Fruit fly (Drosophila melanogaster) whole organism, embryonic: ENCODE data around the gene RpL34b.

Experiments
- Ada2b ChIP-seq: fragments of 200-800 bp; sonication (Bioruptor generic); IDR thresholded peaks from 2 replicates; pipeline ENCODE4 v1.3.6; 2022; ENCODE audit warnings: missing biosample characterization, missing genetic modification characterization
- Atf6 ChIP-seq: fragments of 200-800 bp; sonication (Bioruptor generic); IDR thresholded peaks from 2 replicates; pipeline ENCODE4 v1.3.6; 2022; ENCODE audit warnings: missing biosample characterization, missing genetic modification characterization
- Blimp-1 ChIP-seq: fragments of 200-800 bp; sonication (Bioruptor generic); optimal IDR thresholded peaks from 3 replicates; lab custom pipeline; 2018; ENCODE audit warnings: missing biosample characterization, missing genetic modification characterization, mild to moderate bottlenecking, moderate library complexity, missing genetic modification reagents
- CG11247 ChIP-seq: fragments of 200-800 bp; sonication (Bioruptor generic); IDR thresholded peaks from 2 replicates; pipeline ENCODE4 v1.3.6; 2022; ENCODE audit warnings: missing biosample characterization, missing genetic modification characterization
- CG12104 ChIP-seq: fragments of 200-800 bp; sonication (Bioruptor generic); optimal IDR thresholded peaks from 3 replicates; lab custom pipeline; 2016; ENCODE audit warnings: missing biosample characterization, missing genetic modification characterization
- CG12236 ChIP-seq: fragments of 200-800 bp; sonication (Bioruptor generic); optimal IDR thresholded peaks from 2 replicates; lab custom pipeline; 2016; ENCODE audit warnings: missing biosample characterization, missing genetic modification characterization
- CG15601 ChIP-seq: fragments of 200-800 bp; sonication (Bioruptor generic); optimal IDR thresholded peaks from 3 replicates; lab custom pipeline; 2019; ENCODE audit warnings: missing biosample characterization, mild to moderate bottlenecking, missing genetic modification characterization, moderate library complexity
- CG1603 ChIP-seq: fragments of 200-800 bp; sonication (Bioruptor generic); optimal IDR thresholded peaks from 2 replicates; lab custom pipeline; 2019; ENCODE audit warnings: missing biosample characterization, mild to moderate bottlenecking, missing genetic modification characterization, moderate library complexity
- CG17361 ChIP-seq: fragments of 200-800 bp; sonication (Bioruptor generic); IDR thresholded peaks from 3 replicates; pipeline ENCODE4 v1.3.6; 2022; ENCODE audit warnings: missing biosample characterization, missing genetic modification characterization
- CG2199 ChIP-seq: fragments of 200-800 bp; sonication (Bioruptor generic); IDR thresholded peaks from 3 replicates; pipeline ENCODE4 v1.3.6; 2022; ENCODE audit warnings: missing biosample characterization, missing genetic modification characterization
- CG3847 ChIP-seq: fragments of 200-800 bp; sonication (Bioruptor generic); IDR thresholded peaks from 2 replicates; pipeline ENCODE4 v1.3.6; 2022; ENCODE audit warnings: missing biosample characterization, missing genetic modification characterization
- CG4707 ChIP-seq: fragments of 200-800 bp; sonication (Bioruptor generic); optimal IDR thresholded peaks from 2 replicates; lab custom pipeline; 2018; ENCODE audit warnings: missing biosample characterization, mild to moderate bottlenecking, missing genetic modification characterization, moderate library complexity
- CG4730 ChIP-seq: fragments of 200-800 bp; sonication (Bioruptor generic); IDR thresholded peaks from 2 replicates; pipeline ENCODE4 v1.3.6; 2022; ENCODE audit warnings: missing biosample characterization, missing genetic modification characterization
- CG8924 ChIP-seq: fragments of 200-800 bp; optimal IDR thresholded peaks from 3 replicates; lab custom pipeline; 2019; ENCODE audit warnings: missing biosample characterization, mild to moderate bottlenecking, missing genetic modification characterization, moderate library complexity
- CG9817 ChIP-seq: fragments of 200-800 bp; sonication (Bioruptor generic); optimal IDR thresholded peaks from 2 replicates; lab custom pipeline; 2018; ENCODE audit warnings: missing biosample characterization, mild to moderate bottlenecking, missing genetic modification characterization, moderate library complexity
- CG9876 ChIP-seq: fragments of 200-800 bp; sonication (Bioruptor generic); optimal IDR thresholded peaks from 2 replicates; lab custom pipeline; 2016; ENCODE audit warnings: missing biosample characterization, missing genetic modification characterization
- D19A ChIP-seq: fragments of 200-800 bp; optimal IDR thresholded peaks from 3 replicates; lab custom pipeline; 2019; ENCODE audit warnings: missing biosample characterization, mild to moderate bottlenecking, missing genetic modification characterization, moderate library complexity
- Drgx ChIP-seq: fragments of 200-800 bp; sonication (Bioruptor generic); IDR thresholded peaks from 2 replicates; pipeline ENCODE4 v1.3.6; 2022; ENCODE audit warnings: missing biosample characterization, missing genetic modification characterization
- Elba2 ChIP-seq: fragments of 200-800 bp; sonication (Bioruptor generic); optimal IDR thresholded peaks from 3 replicates; lab custom pipeline; 2016; ENCODE audit warnings: missing biosample characterization, missing genetic modification characterization
- Fer1 ChIP-seq: fragments of 200-800 bp; sonication (Bioruptor generic); optimal IDR thresholded peaks from 2 replicates; lab custom pipeline; 2017; ENCODE audit warnings: missing biosample characterization, mild to moderate bottlenecking, missing genetic modification characterization
- HLHmδ ChIP-seq: fragments of 200-800 bp; sonication (Bioruptor generic); optimal IDR thresholded peaks from 2 replicates; lab custom pipeline; 2018; ENCODE audit warnings: missing biosample characterization, mild to moderate bottlenecking, missing genetic modification characterization, moderate library complexity
- Mad ChIP-seq: fragments of 200-800 bp; sonication (Bioruptor generic); optimal IDR thresholded peaks from 2 replicates; lab custom pipeline; 2016; ENCODE audit warnings: missing biosample characterization, missing genetic modification characterization
- Poxn ChIP-seq: fragments of 200-800 bp; sonication (Bioruptor generic); IDR thresholded peaks from 2 replicates; pipeline ENCODE4 v1.3.6; 2022; ENCODE audit warnings: missing biosample characterization, missing genetic modification characterization
- Spps ChIP-seq: fragments of 200-800 bp; sonication (Bioruptor generic); optimal IDR thresholded peaks from 2 replicates; lab custom pipeline; 2018; ENCODE audit warnings: missing biosample characterization, mild to moderate bottlenecking, missing genetic modification characterization
- Vsx1 ChIP-seq: fragments of 200-800 bp; sonication (Bioruptor generic); optimal IDR thresholded peaks from 2 replicates; lab custom pipeline; 2017; ENCODE audit warnings: missing biosample characterization, mild to moderate bottlenecking, missing genetic modification characterization, missing genetic modification reagents
- amos ChIP-seq: fragments of 200-800 bp; sonication (Bioruptor generic); IDR thresholded peaks from 2 replicates; pipeline ENCODE4 v1.3.6; 2022; ENCODE audit warnings: missing biosample characterization, missing genetic modification characterization; ENCODE audit not compliant: partially characterized antibody
- ara ChIP-seq: fragments of 200-800 bp; sonication (Bioruptor generic); IDR thresholded peaks from 2 replicates; pipeline ENCODE4 v1.3.6; 2022; ENCODE audit warnings: missing biosample characterization, missing genetic modification characterization
- ase ChIP-seq: fragments of 200-800 bp; sonication (Bioruptor generic); IDR thresholded peaks from 3 replicates; pipeline ENCODE4 v1.3.6; 2022; ENCODE audit warnings: missing biosample characterization, missing genetic modification characterization
- bab2 ChIP-seq: fragments of 200-800 bp; sonication (Bioruptor generic); optimal IDR thresholded peaks from 2 replicates; lab custom pipeline; 2016; ENCODE audit warnings: missing biosample characterization, missing genetic modification characterization
- cg ChIP-seq: fragments of 200-800 bp; sonication (Bioruptor generic); optimal IDR thresholded peaks from 3 replicates; lab custom pipeline; 2019; ENCODE audit warnings: missing biosample characterization, mild to moderate bottlenecking, missing genetic modification characterization, moderate library complexity
- croc ChIP-seq: fragments of 200-800 bp; sonication (Bioruptor generic); conservative IDR thresholded peaks from 3 replicates; pipeline ENCODE4 v1.3.6; 2022; ENCODE audit warnings: missing biosample characterization, missing genetic modification characterization
- crol ChIP-seq: fragments of 200-800 bp; sonication (Bioruptor generic); IDR thresholded peaks from 2 replicates; pipeline ENCODE4 v1.3.6; 2022; ENCODE audit warnings: missing biosample characterization, missing genetic modification characterization
- dimm ChIP-seq: fragments of 200-800 bp; sonication (Bioruptor generic); IDR thresholded peaks from 2 replicates; pipeline ENCODE4 v1.3.6; 2022; ENCODE audit warnings: missing biosample characterization, missing genetic modification characterization
- dmrt11E ChIP-seq: fragments of 200-800 bp; sonication (Bioruptor generic); optimal IDR thresholded peaks from 3 replicates; lab custom pipeline; 2018; ENCODE audit warnings: missing biosample characterization, mild to moderate bottlenecking, missing genetic modification characterization, moderate library complexity
- ems ChIP-seq: fragments of 200-800 bp; sonication (Bioruptor generic); optimal IDR thresholded peaks from 3 replicates; lab custom pipeline; 2016; ENCODE audit warnings: missing biosample characterization, missing genetic modification characterization
- ewg ChIP-seq: fragments of 200-800 bp; sonication (Bioruptor generic); optimal IDR thresholded peaks from 3 replicates; lab custom pipeline; 2017; ENCODE audit warnings: mild to moderate bottlenecking, missing biosample characterization, missing genetic modification reagents, missing genetic modification characterization
- gem ChIP-seq: fragments of 200-800 bp; sonication (Bioruptor generic); optimal IDR thresholded peaks from 2 replicates; lab custom pipeline; 2019; ENCODE audit warnings: missing biosample characterization, mild to moderate bottlenecking, missing genetic modification characterization, moderate library complexity
- gro ChIP-seq: fragments of 200-800 bp; sonication (Bioruptor generic); optimal IDR thresholded peaks from 2 replicates; lab custom pipeline; 2016; ENCODE audit warnings: missing biosample characterization, missing genetic modification characterization
- gt ChIP-seq: fragments of 200-800 bp; sonication (Bioruptor generic); IDR thresholded peaks from 2 replicates; pipeline ENCODE4 v1.3.6; 2022; ENCODE audit warnings: missing biosample characterization, missing genetic modification characterization
- ham ChIP-seq: fragments of 200-800 bp; sonication (Bioruptor generic); IDR thresholded peaks from 2 replicates; pipeline ENCODE4 v1.3.6; 2022; ENCODE audit warnings: missing biosample characterization, missing genetic modification characterization
- inv ChIP-seq: fragments of 200-800 bp; sonication (Bioruptor generic); IDR thresholded peaks from 2 replicates; pipeline ENCODE4 v1.3.6; 2022; ENCODE audit warnings: missing biosample characterization, missing genetic modification characterization; ENCODE audit not compliant: partially characterized antibody
- jigr1 ChIP-seq: fragments of 200-800 bp; sonication (Bioruptor generic); IDR thresholded peaks from 3 replicates; pipeline ENCODE4 v1.3.6; 2022; ENCODE audit warnings: missing biosample characterization, missing genetic modification characterization
- jing ChIP-seq: fragments of 200-800 bp; sonication (Bioruptor generic); optimal IDR thresholded peaks from 2 replicates; lab custom pipeline; 2018; ENCODE audit warnings: missing biosample characterization, mild to moderate bottlenecking, missing genetic modification characterization
- kay ChIP-seq: fragments of 200-800 bp; sonication (Bioruptor generic); optimal IDR thresholded peaks from 2 replicates; lab custom pipeline; 2016; ENCODE audit warnings: missing biosample characterization, missing genetic modification characterization
- knrl ChIP-seq: fragments of 200-800 bp; sonication (Bioruptor generic); IDR thresholded peaks from 3 replicates; pipeline ENCODE4 v1.3.6; 2022; ENCODE audit warnings: missing biosample characterization, missing genetic modification characterization; ENCODE audit not compliant: partially characterized antibody
- luna ChIP-seq: fragments of 200-800 bp; sonication (Bioruptor generic); optimal IDR thresholded peaks from 2 replicates; lab custom pipeline; 2016; ENCODE audit warnings: missing biosample characterization, missing genetic modification characterization
- run ChIP-seq: fragments of 200-800 bp; sonication (Bioruptor generic); optimal IDR thresholded peaks from 3 replicates; lab custom pipeline; 2018; ENCODE audit warnings: missing biosample characterization, mild to moderate bottlenecking, missing genetic modification characterization
- sr ChIP-seq: fragments of 200-800 bp; sonication (Bioruptor generic); IDR thresholded peaks from 3 replicates; pipeline ENCODE4 v1.3.6; 2022; ENCODE audit warnings: missing biosample characterization, missing genetic modification characterization
- vnd ChIP-seq: fragments of 200-800 bp; sonication (Bioruptor generic); IDR thresholded peaks from 3 replicates; pipeline ENCODE4 v1.3.6; 2022; ENCODE audit warnings: missing biosample characterization, missing genetic modification characterization; ENCODE audit not compliant: partially characterized antibody
- wek ChIP-seq: fragments of 200-800 bp; sonication (Bioruptor generic); optimal IDR thresholded peaks from 3 replicates; lab custom pipeline; 2018; ENCODE audit warnings: missing biosample characterization, mild to moderate bottlenecking, missing genetic modification characterization, moderate library complexity

Gene RpL34b

DNA sequence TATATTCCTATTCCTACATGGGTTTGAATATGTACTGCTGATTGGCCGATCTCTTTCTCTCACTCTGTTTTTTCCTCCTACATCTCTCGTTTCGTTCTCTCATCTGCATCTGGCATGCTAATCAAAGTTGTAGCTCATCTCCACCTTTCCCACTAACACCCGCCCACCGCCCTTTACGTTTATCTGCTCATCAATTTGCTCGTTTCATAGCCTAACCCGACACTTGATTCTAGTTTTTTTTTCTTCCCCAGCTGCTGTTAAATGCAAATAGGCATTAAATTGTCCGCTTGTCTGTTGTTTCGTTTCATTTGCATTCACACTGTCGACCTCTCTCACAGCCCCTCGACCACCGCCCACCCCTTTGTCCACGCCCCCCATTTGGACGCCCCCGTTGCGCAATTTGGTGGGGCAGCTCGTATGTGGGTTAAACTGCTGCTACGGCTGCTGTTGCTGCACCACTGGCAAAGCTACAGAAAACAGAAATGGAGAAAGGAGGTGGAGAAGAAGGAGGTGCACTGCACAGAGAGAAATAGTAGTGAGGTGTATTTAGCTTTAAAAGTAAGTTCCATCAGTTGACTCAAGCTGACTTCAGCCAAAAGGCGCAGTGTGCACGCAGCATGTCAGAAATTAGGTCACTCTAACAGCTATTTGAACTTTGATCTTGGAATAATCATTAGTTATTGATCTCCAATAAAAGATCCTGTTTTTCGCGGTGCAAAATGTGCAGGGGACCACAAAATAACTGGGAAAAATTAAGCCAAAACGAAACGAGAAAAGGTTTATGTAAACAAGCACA is 19.6 kb upstream of the RpL34b start (continued):
- TF ChIP-seq CG1603 (tag; lab: Kevin White, UChicago) (peak; percentile 46), Blimp-1 (GFP tag; lab: Kevin White, UChicago) (peak; percentile 17), ewg (no peak), vnd (GFP tag; lab: Robert Waterston, UW) (no peak), amos (GFP tag; lab: Robert Waterston, UW) (no peak), crol (GFP tag; lab: Robert Waterston, UW) (peak; percentile 75), Poxn (GFP tag; lab: Robert Waterston, UW) (no peak), sr (GFP tag; lab: Robert Waterston, UW) (peak; percentile 40; the same call in 1 of the 3 replicates), HLHmδ (GFP tag; lab: Kevin White, UChicago) (no peak), CG4707 (no peak), ham (no peak), wek (no peak), bab2 (GFP tag; lab: Kevin White, UChicago) (no peak), Drgx (peak; percentile 59), CG12236 (GFP tag; lab: Kevin White, UChicago) (no peak), Ada2b (no peak), Atf6 (GFP tag; lab: Robert Waterston, UW) (no peak), jing (GFP tag; lab: Kevin White, UChicago) (no peak), ase (GFP tag; lab: Robert Waterston, UW) (no peak), dmrt11E (tag; lab: Kevin White, UChicago) (no peak), jigr1 (GFP tag; lab: Robert Waterston, UW) (0 out of 3 replicates have a peak, but pooled peaks have one; percentile 31), CG11247 (no peak), Vsx1 (GFP tag; lab: Kevin White, UChicago) (no peak), Fer1 (GFP tag; lab: Kevin White, UChicago) (no peak), ara (GFP tag; lab: Robert Waterston, UW) (no peak), dimm (GFP tag; lab: Robert Waterston, UW) (no peak), CG2199 (GFP tag; lab: Robert Waterston, UW) (0 out of 3 replicates have a peak, but pooled peaks have one; percentile 23), CG17361 (GFP tag; lab: Robert Waterston, UW) (no peak), CG3847 (GFP tag; lab: Robert Waterston, UW) (no peak), kay (GFP tag; lab: Kevin White, UChicago) (no peak), CG12104 (GFP tag; lab: Kevin White, UChicago) (no peak), knrl (GFP tag; lab: Robert Waterston, UW) (no peak), luna (GFP tag; lab: Kevin White, UChicago) (no peak), CG9876 (GFP tag; lab: Kevin White, UChicago) (no peak), croc (GFP tag; lab: Robert Waterston, UW) (no peak), inv (no peak), run (no peak), cg (GFP tag; lab: Kevin White, UChicago) (no peak), CG4730 (no peak), gro (GFP tag; lab: Kevin White, UChicago) (no peak), Elba2 (GFP tag; lab: Kevin White, UChicago) (no peak), Mad (GFP tag; lab: Kevin White, UChicago) (no peak), gt (GFP tag; lab: Robert Waterston, UW) (no peak), CG15601 (no peak), D19A (tag; lab: Kevin White, UChicago) (no peak), CG9817 (no peak), ems (GFP tag; lab: Kevin White, UChicago) (no peak), CG8924 (tag; lab: Kevin White, UChicago) (no peak), Spps (tag; lab: Kevin White, UChicago) (no peak), gem (tag; lab: Kevin White, UChicago) (peak; percentile 26)
